Worm (Caenorhabditis elegans) whole organism, early embryonic: ENCODE data around the gene spe-51.

Source experiments
- ama-1 ChIP-seq: fragments of 150-350 bp; optimal IDR thresholded peaks from 2 replicates; lab custom pipeline; 2014
- ceh-13 ChIP-seq: fragments of 200-800 bp; sonication (Bioruptor generic); optimal IDR thresholded peaks from 2 replicates; lab custom pipeline; 2018; ENCODE audit warnings: mild to moderate bottlenecking, missing genetic modification characterization, missing compliant biosample characterization
- ceh-36 ChIP-seq: sonication (generic microtip); optimal IDR thresholded peaks from 2 replicates; lab custom pipeline; 2016; ENCODE audit warnings: missing genetic modification characterization, inconsistent platforms, missing compliant biosample characterization
- ets-7 ChIP-seq: sonication (generic microtip); optimal IDR thresholded peaks from 2 replicates; lab custom pipeline; 2016; ENCODE audit warnings: missing genotype, missing genetic modification characterization, missing compliant biosample characterization
- hnd-1 ChIP-seq: sonication (generic microtip); optimal IDR thresholded peaks from 2 replicates; lab custom pipeline; 2016; ENCODE audit warnings: missing genetic modification characterization, missing compliant biosample characterization
- pes-1 ChIP-seq: fragments of 200-800 bp; sonication (Bioruptor generic); IDR thresholded peaks from 2 replicates; pipeline ENCODE4 v1.3.6; 2022; ENCODE audit warnings: missing genetic modification reagents, missing genetic modification characterization, missing compliant biosample characterization
- scrt-1 ChIP-seq: fragments of 200-800 bp; sonication (Bioruptor generic); IDR thresholded peaks from 2 replicates; pipeline ENCODE4 v1.3.6; 2022; ENCODE audit warnings: missing genetic modification characterization, missing compliant biosample characterization
- tbx-37 ChIP-seq: fragments of 200-800 bp; sonication (Bioruptor generic); conservative IDR thresholded peaks from 2 replicates; pipeline ENCODE4 v1.3.6; 2022; ENCODE audit warnings: missing genetic modification reagents, missing genetic modification characterization, missing compliant biosample characterization

DNA sequence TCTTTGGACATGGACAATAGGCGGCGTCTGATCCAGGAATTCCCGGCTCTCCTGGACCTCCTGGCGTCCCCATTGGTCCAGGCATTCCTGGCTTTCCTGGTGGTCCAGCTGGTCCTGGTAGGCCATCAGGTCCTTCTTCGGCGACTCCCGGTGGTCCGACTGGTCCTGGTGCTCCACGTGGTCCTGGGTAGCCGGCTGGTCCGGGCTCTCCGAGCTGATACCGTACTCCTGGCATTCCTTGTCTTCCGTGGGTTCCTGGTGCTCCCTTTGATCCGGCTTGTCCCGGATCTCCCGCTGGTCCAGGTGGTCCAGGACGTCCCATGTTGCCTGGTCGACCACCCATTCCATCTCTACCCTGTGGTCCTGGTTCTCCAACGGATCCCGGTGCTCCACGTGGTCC is 36.6 kb upstream of the spe-51 start:
- TF ChIP-seq hnd-1 (tag; lab: Kevin White, UChicago) (no peak), ama-1 (lab: Kevin White, UChicago) (no peak), tbx-37 (GFP tag; lab: Robert Waterston, UW) (no peak), ceh-36 (tag; lab: Kevin White, UChicago) (no peak), scrt-1 (no peak), ets-7 (no peak), pes-1 (no peak), ceh-13 (GFP tag; lab: Kevin White, UChicago) (no peak)
